Fruit fly (Drosophila melanogaster): Measurements from ENCODE around the gene CG31800.

DNA sequence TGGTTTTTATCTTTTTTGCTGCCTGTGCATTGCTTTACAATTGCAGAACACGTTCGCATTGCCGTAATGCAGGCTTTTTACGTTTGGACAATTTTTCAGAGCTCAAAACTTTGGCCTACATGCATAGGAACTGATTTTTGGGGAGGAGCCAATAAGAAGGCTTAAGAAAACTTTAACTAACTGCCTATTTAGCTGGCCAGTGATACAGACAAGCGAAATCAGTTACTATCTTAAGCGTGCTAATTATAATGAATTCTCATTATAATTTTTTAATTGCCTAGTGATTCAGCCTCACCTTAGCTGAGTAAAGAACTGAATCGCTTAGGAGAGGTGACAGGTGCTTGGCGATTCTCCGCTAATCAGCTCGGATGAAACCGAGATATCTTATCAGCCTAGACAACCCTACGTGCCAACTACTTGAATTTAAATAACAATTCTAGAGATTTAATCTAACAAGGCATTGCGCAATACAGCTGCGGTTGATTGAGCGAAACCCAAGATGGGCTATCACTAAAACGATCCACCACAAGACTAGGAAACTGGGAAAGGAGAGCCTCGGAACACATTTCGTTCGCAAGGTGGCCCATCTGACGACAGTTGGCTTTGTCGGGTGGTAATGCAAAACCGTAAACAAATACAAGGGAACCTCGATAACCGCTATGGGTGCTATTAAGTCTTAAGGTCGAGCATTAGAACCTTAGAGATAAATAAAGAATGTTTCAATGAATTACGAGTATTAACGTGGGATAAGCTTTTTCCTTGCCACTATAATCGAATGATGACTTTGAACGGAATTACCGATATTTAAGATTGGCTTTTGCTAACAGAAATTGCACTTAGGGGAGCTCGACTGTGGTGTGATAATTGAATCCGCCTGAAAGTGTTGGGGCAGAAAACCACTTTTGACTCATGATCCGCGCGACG, 48.9 kb downstream of the CG31800 start:
- TF ChIP-seq CG12605 (GFP tag; IDR thresholded peaks at IDR 0.05) (no peak), CG8301 (tag; optimal IDR thresholded peaks at IDR 0.05) (peak; percentile 9), Pif1B (GFP tag; optimal IDR thresholded peaks at IDR 0.05) (no peak), EcR (GFP tag; optimal IDR thresholded peaks at IDR 0.05) (no peak), Snoo (tag; optimal IDR thresholded peaks at IDR 0.05) (no peak), CG10348 (GFP tag; IDR thresholded peaks at IDR 0.05) (no peak), CG32121 (GFP tag; IDR thresholded peaks at IDR 0.05) (no peak)

Data from whole organism, pupa.